Fruit fly (Drosophila melanogaster) Kc167 (cell line): ENCODE results near the gene knrl.

Source experiments
- psq ChIP-seq: fragments of >200 bp; optimal IDR thresholded peaks from 2 replicates; lab custom pipeline; 2017; ENCODE audit warnings: missing external identifiers
- ttk ChIP-seq: sonication (Bioruptor generic); optimal IDR thresholded peaks from 2 replicates; lab custom pipeline; 2017; ENCODE audit warnings: missing external identifiers

- TF ChIP-seq ttk (lab: Kevin White, UChicago): no peak
- no peak for TF ChIP-seq psq (lab: Kevin White, UChicago)
Measured at dm6 chr3L:20557065-20557464, 63.4 kb downstream of the knrl start.
